Worm (Caenorhabditis elegans) whole organism, L4 larva: Measurements from ENCODE around the gene nhr-257.

ENCODE experiments used
- D1046.2 ChIP-seq: fragments of 200-800 bp; sonication (Bioruptor generic); IDR thresholded peaks from 2 replicates; pipeline ENCODE4 v1.3.6; 2022; ENCODE audit warnings: missing genetic modification characterization, missing compliant biosample characterization
- F44E2.7 ChIP-seq: fragments of 200-800 bp; sonication (Bioruptor generic); IDR thresholded peaks from 2 replicates; pipeline ENCODE4 v2.1.2; 2022; ENCODE audit warnings: missing genetic modification characterization, missing compliant biosample characterization
- F49E8.2 ChIP-seq: sonication (generic microtip); optimal IDR thresholded peaks from 2 replicates; lab custom pipeline; 2016; ENCODE audit warnings: missing compliant biosample characterization, mild to moderate bottlenecking, missing genetic modification characterization, borderline replicate concordance
- R02D3.7 ChIP-seq: fragments of 150-350 bp; sonication (generic microtip); optimal IDR thresholded peaks from 3 replicates; lab custom pipeline; 2014; ENCODE audit warnings: missing biosample characterization, missing genetic modification characterization
- T26A8.4 ChIP-seq: fragments of 200-800 bp; sonication (Bioruptor generic); IDR thresholded peaks from 2 replicates; pipeline ENCODE4 v1.3.6; 2022; ENCODE audit warnings: missing genetic modification characterization, missing compliant biosample characterization
- Y105C5A.15 ChIP-seq: fragments of 200-800 bp; sonication (Bioruptor generic); IDR thresholded peaks from 2 replicates; pipeline ENCODE4 v1.3.6; 2022; ENCODE audit warnings: missing genetic modification characterization, missing compliant biosample characterization
- Y48G9A.11 ChIP-seq: fragments of 200-800 bp; sonication (Bioruptor generic); IDR thresholded peaks from 2 replicates; pipeline ENCODE4 v1.3.6; 2022; ENCODE audit warnings: missing genetic modification reagents, missing genetic modification characterization, missing compliant biosample characterization
- Y5F2A.4 ChIP-seq: fragments of 200-800 bp; sonication (Bioruptor generic); optimal IDR thresholded peaks from 2 replicates; lab custom pipeline; 2018; ENCODE audit warnings: mild to moderate bottlenecking, missing genetic modification characterization, missing compliant biosample characterization
- ZK546.5 ChIP-seq, 2 experiments: sonication (generic microtip); optimal IDR thresholded peaks; 2 replicates each; lab custom pipeline; 2017; ENCODE audit warnings: missing biosample characterization in 2 of 2, missing genetic modification characterization in 2 of 2
- aha-1 ChIP-seq: fragments of 150-350 bp; peaks from one replicate; lab custom pipeline; 2014; ENCODE audit warnings: missing biosample characterization, missing genetic modification characterization
- ama-1 ChIP-seq: fragments of 150-350 bp; optimal IDR thresholded peaks from 2 replicates; lab custom pipeline; 2014; ENCODE audit warnings: inconsistent platforms, mixed read lengths
- ceh-28 ChIP-seq: fragments of 150-350 bp; optimal IDR thresholded peaks from 2 replicates; lab custom pipeline; 2014; ENCODE audit warnings: missing biosample characterization, missing genetic modification reagents, missing genetic modification characterization
- ceh-44 ChIP-seq: fragments of 200-800 bp; sonication (Bioruptor generic); IDR thresholded peaks from 2 replicates; pipeline ENCODE4 v1.3.6; 2022; ENCODE audit warnings: missing genetic modification reagents, missing genetic modification characterization, missing compliant biosample characterization
- ceh-82 ChIP-seq: sonication (generic microtip); optimal IDR thresholded peaks from 2 replicates; lab custom pipeline; 2017; ENCODE audit warnings: missing biosample characterization, missing genetic modification characterization
- ces-1 ChIP-seq: fragments of 150-350 bp; sonication (generic microtip); optimal IDR thresholded peaks from 4 replicates; lab custom pipeline; 2014; ENCODE audit warnings: missing biosample characterization, missing genetic modification reagents, missing genetic modification characterization
- ctbp-1 ChIP-seq: fragments of 200-800 bp; sonication (Bioruptor generic); IDR thresholded peaks from 2 replicates; pipeline ENCODE4 v1.3.6; 2022; ENCODE audit warnings: missing genetic modification reagents, missing genetic modification characterization, missing compliant biosample characterization
- dmd-9 ChIP-seq: fragments of 200-800 bp; sonication (Bioruptor generic); IDR thresholded peaks from 2 replicates; pipeline ENCODE4 v1.3.6; 2022; ENCODE audit warnings: missing genetic modification reagents, missing genetic modification characterization, missing compliant biosample characterization
- duxl-1 ChIP-seq: sonication (generic microtip); optimal IDR thresholded peaks from 2 replicates; lab custom pipeline; 2016; ENCODE audit warnings: mild to moderate bottlenecking, missing genetic modification characterization, moderate library complexity, missing compliant biosample characterization; ENCODE audit not compliant: poor library complexity
- egl-27 ChIP-seq: sonication (generic microtip); optimal IDR thresholded peaks from 3 replicates; lab custom pipeline; 2017; ENCODE audit warnings: missing biosample characterization, missing genetic modification reagents, missing genetic modification characterization
- hlh-11 ChIP-seq: fragments of 200-800 bp; sonication (Bioruptor generic); optimal IDR thresholded peaks from 2 replicates; lab custom pipeline; 2018; ENCODE audit warnings: mild to moderate bottlenecking, missing genetic modification characterization, missing compliant biosample characterization
- hlh-30 ChIP-seq: sonication (generic microtip); optimal IDR thresholded peaks from 2 replicates; lab custom pipeline; 2017; ENCODE audit warnings: antibody characterized with exemption, mild to moderate bottlenecking, missing genetic modification characterization, missing compliant biosample characterization; ENCODE audit not compliant: insufficient read depth
- lin-1 ChIP-seq: fragments of 200-800 bp; sonication (Bioruptor generic); IDR thresholded peaks from 2 replicates; pipeline ENCODE4 v1.3.6; 2022; ENCODE audit warnings: missing genetic modification reagents, missing genetic modification characterization, missing compliant biosample characterization
- lin-39 ChIP-seq: fragments of 150-350 bp; optimal IDR thresholded peaks from 2 replicates; lab custom pipeline; 2014; ENCODE audit warnings: missing biosample characterization, missing genetic modification reagents, missing genetic modification characterization
- lsy-2 ChIP-seq, 2 experiments: fragments of 150-350 bp in 1 of 2; sonication (generic microtip) in 1 of 2; optimal IDR thresholded peaks; 2 replicates each; lab custom pipeline; 2014 to 2017; ENCODE audit warnings: missing biosample characterization in 2 of 2, missing genetic modification characterization in 2 of 2
- madf-9 ChIP-seq: fragments of 200-800 bp; sonication (Bioruptor generic); conservative IDR thresholded peaks from 2 replicates; pipeline ENCODE4 v1.3.6; 2022; ENCODE audit warnings: missing genetic modification reagents, missing genetic modification characterization, missing compliant biosample characterization
- mdl-1 ChIP-seq, 2 experiments: fragments of 150-350 bp in 1 of 2; sonication (generic microtip) in 1 of 2; optimal IDR thresholded peaks; 2 replicates each; lab custom pipeline; 2014 to 2017; ENCODE audit warnings: missing biosample characterization in 2 of 2, missing genetic modification characterization in 2 of 2
- mdt-29 ChIP-seq: fragments of 200-800 bp; sonication (Bioruptor generic); IDR thresholded peaks from 2 replicates; pipeline ENCODE4 v1.3.6; 2022; ENCODE audit warnings: missing genetic modification reagents, missing genetic modification characterization, missing compliant biosample characterization
- mes-2 ChIP-seq: sonication (generic microtip); optimal IDR thresholded peaks from 2 replicates; lab custom pipeline; 2016; ENCODE audit warnings: missing genotype, mild to moderate bottlenecking, missing genetic modification characterization, missing compliant biosample characterization; ENCODE audit not compliant: poor library complexity, severe bottlenecking
- mxl-3 ChIP-seq: fragments of 200-800 bp; sonication (Bioruptor generic); optimal IDR thresholded peaks from 2 replicates; lab custom pipeline; 2018; ENCODE audit warnings: mild to moderate bottlenecking, missing genetic modification characterization, missing compliant biosample characterization
- nhr-111 ChIP-seq: fragments of 200-800 bp; sonication (Bioruptor generic); optimal IDR thresholded peaks from 2 replicates; lab custom pipeline; 2018; ENCODE audit warnings: mild to moderate bottlenecking, missing genetic modification characterization, missing compliant biosample characterization
- nhr-25 ChIP-seq: sonication (generic microtip); optimal IDR thresholded peaks from 2 replicates; lab custom pipeline; 2017; ENCODE audit warnings: missing genetic modification characterization, mild to moderate bottlenecking, missing compliant biosample characterization, antibody characterized with exemption, moderate library complexity, borderline replicate concordance; ENCODE audit not compliant: insufficient read depth
- nhr-41 ChIP-seq: fragments of 200-800 bp; sonication (Bioruptor generic); IDR thresholded peaks from 2 replicates; pipeline ENCODE4 v1.3.6; 2022; ENCODE audit warnings: missing genetic modification reagents, missing genetic modification characterization, missing compliant biosample characterization
- nhr-48 ChIP-seq: sonication (generic microtip); optimal IDR thresholded peaks from 2 replicates; lab custom pipeline; 2016; ENCODE audit warnings: mild to moderate bottlenecking, missing genetic modification characterization, missing compliant biosample characterization
- nhr-6 ChIP-seq: fragments of 150-350 bp; optimal IDR thresholded peaks from 2 replicates; lab custom pipeline; 2014; ENCODE audit warnings: missing biosample characterization, missing genetic modification characterization
- nhr-77 ChIP-seq: fragments of 150-350 bp; optimal IDR thresholded peaks from 2 replicates; lab custom pipeline; 2014; ENCODE audit warnings: missing biosample characterization, missing genetic modification characterization
- spr-3 ChIP-seq: fragments of 200-800 bp; sonication (Bioruptor generic); optimal IDR thresholded peaks from 2 replicates; lab custom pipeline; 2018; ENCODE audit warnings: mild to moderate bottlenecking, missing genetic modification characterization, missing compliant biosample characterization
- tag-97 ChIP-seq: fragments of 200-800 bp; sonication (Bioruptor generic); IDR thresholded peaks from 2 replicates; pipeline ENCODE4 v1.3.6; 2022; ENCODE audit warnings: missing genetic modification characterization, missing compliant biosample characterization
- tra-1 ChIP-seq: fragments of 200-800 bp; sonication (Bioruptor generic); IDR thresholded peaks from 2 replicates; pipeline ENCODE4 v1.3.6; 2022; ENCODE audit warnings: missing genetic modification reagents, missing genetic modification characterization, missing compliant biosample characterization
- unc-130 ChIP-seq: sonication (generic microtip); optimal IDR thresholded peaks from 2 replicates; lab custom pipeline; 2016; ENCODE audit warnings: missing genetic modification reagents, missing genetic modification characterization, missing compliant biosample characterization
- unc-62 ChIP-seq, 3 experiments: fragments of 150-350 bp in 1 of 3; sonication (generic microtip); optimal IDR thresholded peaks in 2 of 3; peaks in 1 of 3; 1 replicate in 1 of 3; 2 replicates in 2 of 3; lab custom pipeline; 2014 to 2017; ENCODE audit warnings: missing biosample characterization in 3 of 3, missing genetic modification characterization in 3 of 3, missing genetic modification reagents in 3 of 3, missing genotype in 1 of 3
- zag-1 ChIP-seq: fragments of 150-350 bp; optimal IDR thresholded peaks from 2 replicates; lab custom pipeline; 2014; ENCODE audit warnings: missing biosample characterization, missing genetic modification characterization
- zfp-3 ChIP-seq: fragments of 200-800 bp; sonication (Bioruptor generic); conservative IDR thresholded peaks from 2 replicates; pipeline ENCODE4 v1.3.6; 2022; ENCODE audit warnings: missing genetic modification reagents, missing genetic modification characterization, missing compliant biosample characterization

Gene nhr-257

ce11 chrII:3852654-3853053 is at the start of gene nhr-257:
Gene nhr-257 (plus strand): TSS chrII:3852954.
- TF ChIP-seq zfp-3 (GFP tag; lab: Robert Waterston, UW): no peak
- no peak for TF ChIP-seq nhr-6 (tag; lab: Kevin White, UChicago)
- TF ChIP-seq D1046.2: no peak
- TF ChIP-seq, all 104 proteins: peak for 0

ce11 chrII:3803219-3803618 is 49.5 kb upstream of the nhr-257 start, which contains the start of gene ins-32:
Gene ins-32 (minus strand): TSS chrII:3803319.
- TF ChIP-seq ceh-28 (tag; lab: Kevin White, UChicago) (no peak), hlh-30 (tag; lab: Kevin White, UChicago) (no peak), F44E2.7 (GFP tag; lab: Robert Waterston, UW) (no peak), mdl-1 (tag; optimal IDR thresholded peaks at IDR 0.05; lab: Kevin White, UChicago) (no peak), nhr-41 (GFP tag; lab: Robert Waterston, UW) (no peak), ceh-44 (GFP tag; lab: Robert Waterston, UW) (no peak), R02D3.7 (tag; lab: Kevin White, UChicago) (no peak), ctbp-1 (GFP tag; lab: Robert Waterston, UW) (no peak), nhr-25 (tag; lab: Kevin White, UChicago) (no peak), ces-1 (GFP tag; lab: Kevin White, UChicago) (no peak), ama-1 (lab: Kevin White, UChicago) (no peak), unc-130 (GFP tag; lab: Kevin White, UChicago) (no peak), Y105C5A.15 (GFP tag; lab: Robert Waterston, UW) (no peak), spr-3 (no peak), nhr-111 (GFP tag; lab: Kevin White, UChicago) (no peak)

ce11 chrII:3805518-3805917 is 47.2 kb upstream of the nhr-257 start:
- TF ChIP-seq unc-62 (GFP tag; optimal IDR thresholded peaks at IDR 0.05 in 1 of 2; lab: Kevin White, UChicago): peak in 1 of 2 experiments; percentile 96
- no peak for TF ChIP-seq unc-62 (tag; optimal IDR thresholded peaks at IDR 0.05; lab: Kevin White, UChicago)
- TF ChIP-seq nhr-6 (tag; lab: Kevin White, UChicago): no peak

DNA sequence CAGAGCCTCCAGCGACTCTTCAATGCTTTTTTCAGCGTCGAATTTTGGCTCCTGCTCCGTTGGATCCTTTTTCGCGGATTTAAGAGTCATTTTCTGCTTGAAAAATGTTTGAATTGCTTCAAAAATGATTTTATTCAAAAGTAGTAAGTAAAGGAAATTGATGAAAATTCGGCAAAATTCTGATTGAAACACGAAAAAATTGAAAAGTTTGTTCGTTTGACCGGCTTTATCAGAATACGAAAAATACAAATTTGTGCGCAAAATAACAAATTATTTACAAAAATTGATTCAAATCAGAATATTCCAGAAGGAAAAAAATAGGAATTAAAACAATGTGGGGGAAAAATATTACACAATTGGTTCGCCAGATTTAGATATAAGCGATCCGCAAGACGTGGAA is 45.8 kb upstream of the nhr-257 start, which contains the start of gene F54D10.4:
TSS of gene F54D10.4 (minus strand) at position 101 of the 400 bp plus-strand sequence.
- TF ChIP-seq T26A8.4 (GFP tag; lab: Robert Waterston, UW) (no peak), Y48G9A.11 (GFP tag; lab: Robert Waterston, UW) (no peak), Y5F2A.4 (GFP tag; lab: Kevin White, UChicago) (no peak), dmd-9 (no peak), nhr-6 (tag; lab: Kevin White, UChicago) (no peak), aha-1 (peak; percentile 82), lin-39 (tag; lab: Kevin White, UChicago) (no peak)

DNA sequence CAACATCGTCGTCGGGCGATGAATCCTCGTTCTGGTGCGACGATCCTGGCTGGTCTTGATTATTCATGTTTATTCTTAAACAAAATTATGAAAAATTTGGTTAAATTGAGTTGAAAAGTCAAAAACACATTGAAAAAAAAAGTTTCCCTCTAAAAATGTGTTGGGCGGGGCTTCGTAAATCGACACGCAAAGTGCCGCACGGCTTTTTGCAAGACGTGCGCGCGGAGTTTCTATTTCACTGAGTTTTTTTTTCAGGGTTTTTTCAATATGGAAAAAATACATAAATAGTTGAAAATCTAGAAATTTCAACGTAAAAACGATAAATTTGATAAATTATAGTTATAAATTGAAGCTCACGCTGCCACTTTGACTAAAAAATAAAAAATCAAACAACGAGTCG is 44.6 kb upstream of the nhr-257 start, which contains the start of gene F54D10.5:
TSS of gene F54D10.5 (minus strand) at position 74 of the 400 bp plus-strand sequence.
- TF ChIP-seq duxl-1 (tag; lab: Kevin White, UChicago) (peak; percentile 84), mes-2 (peak; percentile 91), mxl-3 (GFP tag; lab: Kevin White, UChicago) (no peak), zag-1 (tag; lab: Kevin White, UChicago) (no peak), nhr-48 (tag; lab: Kevin White, UChicago) (no peak), mdt-29 (GFP tag; lab: Robert Waterston, UW) (no peak), Y105C5A.15 (GFP tag; lab: Robert Waterston, UW) (no peak), tra-1 (GFP tag; lab: Robert Waterston, UW) (no peak), aha-1 (peak; percentile 93), ZK546.5 (tag; optimal IDR thresholded peaks at IDR 0.05; lab: Kevin White, UChicago) (no peak), hlh-30 (tag; lab: Kevin White, UChicago) (no peak), tag-97 (GFP tag; lab: Robert Waterston, UW) (no peak), madf-9 (GFP tag; lab: Robert Waterston, UW) (no peak), R02D3.7 (tag; lab: Kevin White, UChicago) (peak; percentile 95), unc-62 (GFP tag; optimal IDR thresholded peaks at IDR 0.05 in 1 of 2; lab: Kevin White, UChicago) (no peak), unc-62 (tag; optimal IDR thresholded peaks at IDR 0.05; lab: Kevin White, UChicago) (no peak), hlh-11 (tag; lab: Kevin White, UChicago) (peak; percentile 35), F49E8.2 (tag; lab: Kevin White, UChicago) (no peak), nhr-77 (peak; percentile 12), ceh-82 (tag; lab: Kevin White, UChicago) (no peak), lin-1 (no peak), egl-27 (tag; lab: Kevin White, UChicago) (no peak), lsy-2 (tag; optimal IDR thresholded peaks at IDR 0.05; lab: Kevin White, UChicago) (no peak)
